Fruit fly (Drosophila melanogaster): ENCODE measurements around the gene Gr68a.
A peak's percentile ranks its signal among the peaks of the same experiment; 100 is the strongest.

Gene Gr68a

dm6 chr3L:11765695-11766232 is 14.7 kb downstream of the Gr68a start, which contains the start of gene loaf:
Gene loaf, minus strand, starts transcription at chr3L:11766182.
- TF ChIP-seq Neu2 (GFP tag; optimal IDR thresholded peaks at IDR 0.05; ENCODE audit: borderline replicate concordance) (no peak), bowl (GFP tag; IDR thresholded peaks at IDR 0.05) (no peak), Gug (GFP tag; IDR thresholded peaks at IDR 0.05) (no peak), trem (tag; optimal IDR thresholded peaks at IDR 0.05) (peak; percentile 96), chinmo (GFP tag; IDR thresholded peaks at IDR 0.05; ENCODE audit: partially characterized antibody) (0 out of 4 replicates have a peak, but pooled peaks have one; percentile 54), pzg (GFP tag; optimal IDR thresholded peaks at IDR 0.05) (peak; percentile 26), CG4707 (GFP tag; optimal IDR thresholded peaks at IDR 0.05) (no peak), CG2116 (GFP tag; optimal IDR thresholded peaks at IDR 0.05) (no peak), repo (GFP tag; optimal IDR thresholded peaks at IDR 0.05) (no peak), MBD-R2 (GFP tag; IDR thresholded peaks at IDR 0.05) (0 out of 2 replicates have a peak, but pooled peaks have one; percentile 20), stwl (tag; optimal IDR thresholded peaks at IDR 0.05) (peak; percentile 76), Atf6 (GFP tag; IDR thresholded peaks at IDR 0.05) (no peak), sna (GFP tag; IDR thresholded peaks at IDR 0.05; ENCODE audit: partially characterized antibody) (peak; percentile 29; the same call in 1 of the 2 replicates), mam (GFP tag; optimal IDR thresholded peaks at IDR 0.05) (no peak), tap (tag; optimal IDR thresholded peaks at IDR 0.05) (no peak), CG12071 (GFP tag; optimal IDR thresholded peaks at IDR 0.05) (no peak), CG11560 (tag; IDR thresholded peaks at IDR 0.05) (no peak), sens (GFP tag) (peak; percentile 62), CG10321 (GFP tag; IDR thresholded peaks at IDR 0.05) (peak; percentile 83), az2 (GFP tag; optimal IDR thresholded peaks at IDR 0.05) (no peak), Jarid2 (GFP tag; optimal IDR thresholded peaks at IDR 0.05) (peak; percentile 14), C15 (GFP tag; IDR thresholded peaks at IDR 0.05) (0 out of 3 replicates have a peak, but pooled peaks have one; percentile 8), gem (tag; optimal IDR thresholded peaks at IDR 0.05) (no peak), nom (GFP tag; optimal IDR thresholded peaks at IDR 0.05) (no peak), Hand (GFP tag; optimal IDR thresholded peaks at IDR 0.05) (no peak), seq (GFP tag; IDR thresholded peaks at IDR 0.05) (peak; percentile 83), ftz-f1 (GFP tag; optimal IDR thresholded peaks at IDR 0.05) (peak; percentile 0), Nf-YA (GFP tag; IDR thresholded peaks at IDR 0.05) (no peak), CG12155 (GFP tag; optimal IDR thresholded peaks at IDR 0.05) (peak; percentile 97), sisA (GFP tag; IDR thresholded peaks at IDR 0.05) (no peak), Spps (tag; optimal IDR thresholded peaks at IDR 0.05) (no peak), dimm (GFP tag; IDR thresholded peaks at IDR 0.05) (no peak), bbx (GFP tag; IDR thresholded peaks at IDR 0.05; ENCODE audit: partially characterized antibody) (0 out of 2 replicates have a peak, but pooled peaks have one; percentile 13), Med (GFP tag) (peak; percentile 68), Hr3 (GFP tag; optimal IDR thresholded peaks at IDR 0.05) (no peak), Dref (GFP tag; IDR thresholded peaks at IDR 0.05) (peak; percentile 44; the same call in 1 of the 2 replicates), Bgb (GFP tag; IDR thresholded peaks at IDR 0.05; ENCODE audit: partially characterized antibody) (peak; percentile 31; the same call in 1 of the 2 replicates), CG12769 (tag; optimal IDR thresholded peaks at IDR 0.05) (no peak), en (GFP tag; optimal IDR thresholded peaks at IDR 0.05) (no peak), CG5953 (GFP tag; IDR thresholded peaks at IDR 0.05) (no peak), fru (optimal IDR thresholded peaks at IDR 0.05) (peak; percentile 3), Opbp (GFP tag; IDR thresholded peaks at IDR 0.05; ENCODE audit: partially characterized antibody) (0 out of 3 replicates have a peak, but pooled peaks have one; percentile 28), row (GFP tag; IDR thresholded peaks at IDR 0.05) (0 out of 3 replicates have a peak, but pooled peaks have one; percentile 9), CG31441 (GFP tag; IDR thresholded peaks at IDR 0.05) (no peak), CG2202 (tag; optimal IDR thresholded peaks at IDR 0.05) (no peak), CG4328 (GFP tag; optimal IDR thresholded peaks at IDR 0.05) (no peak), CG6272 (GFP tag; IDR thresholded peaks at IDR 0.05) (no peak), ase (GFP tag; IDR thresholded peaks at IDR 0.05) (no peak), CG1832 (GFP tag; optimal IDR thresholded peaks at IDR 0.05) (peak; percentile 52), CG13287 (GFP tag; IDR thresholded peaks at IDR 0.05; ENCODE audit: partially characterized antibody) (peak; percentile 49; the same call in 1 of the 2 replicates)

All from whole organism, embryonic.